Worm (Caenorhabditis elegans) whole organism, L1 larva: Measurements from ENCODE around the gene nra-4.

Experiments used
- elt-3 ChIP-seq, 6 experiments: fragments of 150-350 bp in 1 of 6; sonication (generic microtip); optimal IDR thresholded peaks; 2 replicates each; lab custom pipeline; 2017 to 2018; ENCODE audit warnings: missing biosample characterization in 6 of 6, missing genetic modification characterization in 6 of 6, inconsistent platforms in 1 of 6
- nhr-12 ChIP-seq: sonication (generic microtip); optimal IDR thresholded peaks from 2 replicates; lab custom pipeline; 2017; ENCODE audit warnings: missing biosample characterization, missing genetic modification characterization
- unc-86 ChIP-seq: sonication (generic microtip); optimal IDR thresholded peaks from 2 replicates; lab custom pipeline; 2016; ENCODE audit warnings: missing genetic modification characterization, missing compliant biosample characterization

DNA sequence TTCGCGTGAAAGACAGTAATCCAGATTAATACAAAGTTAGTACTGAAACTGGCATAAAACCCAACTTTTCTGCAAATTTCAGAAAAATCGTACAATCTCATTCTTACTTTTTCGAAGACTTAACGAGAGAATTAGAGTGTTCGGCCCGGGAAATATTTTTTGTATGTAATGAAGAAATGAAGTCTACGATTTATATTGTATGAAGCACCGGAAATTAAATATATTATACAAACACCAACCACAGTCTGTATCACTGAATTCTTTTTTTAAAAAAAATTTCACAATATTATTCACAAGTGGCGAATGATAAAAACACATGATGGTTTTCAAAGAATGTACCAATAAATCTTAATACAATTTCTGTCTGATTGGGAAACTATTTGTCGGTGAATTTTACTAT is 16.1 kb upstream of the nra-4 start, which contains the start of gene str-67:
- no peak for TF ChIP-seq nhr-12 (tag; lab: Kevin White, UChicago)
- TF ChIP-seq elt-3 (tag; optimal IDR thresholded peaks at IDR 0.05; lab: Kevin White, UChicago), result no peak
- TF ChIP-seq unc-86, result no peak
